Worm (Caenorhabditis elegans): ENCODE measurements around the gene hsp-1.

Gene hsp-1

ce11 chrIV:17262385-17262784 lies 16.4 kb upstream of the hsp-1 start, which contains the start of gene ZK550.6:
TSS of gene ZK550.6 (minus strand) at chrIV:17262485.
- TF ChIP-seq F13C5.2 (tag; optimal IDR thresholded peaks at IDR 0.05) = no peak
- no peak for TF ChIP-seq scrt-1 (GFP tag; IDR thresholded peaks at IDR 0.05)
- TF ChIP-seq flt-1 (GFP tag; IDR thresholded peaks at IDR 0.05) = no peak
- TF ChIP-seq tbx-37 (GFP tag; conservative IDR thresholded peaks at IDR 0.05) = no peak
- TF ChIP-seq hmg-4 (GFP tag; optimal IDR thresholded peaks at IDR 0.05) = no peak
- TF ChIP-seq ets-7 (tag; optimal IDR thresholded peaks at IDR 0.05) = no peak
- TF ChIP-seq tra-4 (tag; optimal IDR thresholded peaks at IDR 0.05) = no peak
- no peak for TF ChIP-seq pes-1 (GFP tag; IDR thresholded peaks at IDR 0.05)
- TF ChIP-seq ceh-13 (GFP tag; optimal IDR thresholded peaks at IDR 0.05) = no peak

ce11 chrIV:17263714-17264113 lies 15.0 kb upstream of the hsp-1 start:
- TF ChIP-seq tbx-37 (GFP tag; conservative IDR thresholded peaks at IDR 0.05) (no peak), F13C5.2 (tag; optimal IDR thresholded peaks at IDR 0.05) (no peak), B0310.2 (tag; optimal IDR thresholded peaks at IDR 0.05) (no peak), hmbx-1 (tag; optimal IDR thresholded peaks at IDR 0.05) (no peak), pes-1 (GFP tag; IDR thresholded peaks at IDR 0.05) (no peak), flt-1 (GFP tag; IDR thresholded peaks at IDR 0.05) (no peak), hnd-1 (tag; optimal IDR thresholded peaks at IDR 0.05) (no peak), tbx-11 (GFP tag; IDR thresholded peaks at IDR 0.05) (no peak), scrt-1 (GFP tag; IDR thresholded peaks at IDR 0.05) (no peak), hmg-4 (GFP tag; optimal IDR thresholded peaks at IDR 0.05) (no peak), sea-1 (GFP tag; conservative IDR thresholded peaks at IDR 0.05) (no peak), ama-1 (optimal IDR thresholded peaks at IDR 0.05) (no peak)

ce11 chrIV:17264714-17265113 lies 14.0 kb upstream of the hsp-1 start, which contains the start of gene F26D10.13:
TSS of gene F26D10.13 (minus strand) at chrIV:17264814.
- TF ChIP-seq pes-1 (GFP tag; IDR thresholded peaks at IDR 0.05) (no peak), hnd-1 (tag; optimal IDR thresholded peaks at IDR 0.05) (no peak), sea-1 (GFP tag; conservative IDR thresholded peaks at IDR 0.05) (no peak), tra-4 (tag; optimal IDR thresholded peaks at IDR 0.05) (no peak)

- no peak for TF ChIP-seq pes-1 (GFP tag; IDR thresholded peaks at IDR 0.05)
- no peak for TF ChIP-seq tbx-11 (GFP tag; IDR thresholded peaks at IDR 0.05)
- no peak for TF ChIP-seq ets-7 (tag; optimal IDR thresholded peaks at IDR 0.05)
- TF ChIP-seq tra-4 (tag; optimal IDR thresholded peaks at IDR 0.05) = no peak
- no peak for TF ChIP-seq hnd-1 (tag; optimal IDR thresholded peaks at IDR 0.05)
- TF ChIP-seq tbx-37 (GFP tag; conservative IDR thresholded peaks at IDR 0.05) = no peak
- TF ChIP-seq ama-1 (optimal IDR thresholded peaks at IDR 0.05) = no peak
- no peak for TF ChIP-seq scrt-1 (GFP tag; IDR thresholded peaks at IDR 0.05)
- no peak for TF ChIP-seq ceh-36 (tag; optimal IDR thresholded peaks at IDR 0.05)
Measured at ce11 chrIV:17265279-17265678, 13.5 kb upstream of the hsp-1 start, which contains the start of gene str-187. TSS of gene str-187 (plus strand) at chrIV:17265579.

- TF ChIP-seq sea-1 (GFP tag; conservative IDR thresholded peaks at IDR 0.05) = no peak
- TF ChIP-seq pes-1 (GFP tag; IDR thresholded peaks at IDR 0.05) = no peak
- TF ChIP-seq F13C5.2 (tag; optimal IDR thresholded peaks at IDR 0.05) = no peak
- no peak for TF ChIP-seq B0310.2 (tag; optimal IDR thresholded peaks at IDR 0.05)
- no peak for TF ChIP-seq tbx-11 (GFP tag; IDR thresholded peaks at IDR 0.05)
- no peak for TF ChIP-seq hmg-4 (GFP tag; optimal IDR thresholded peaks at IDR 0.05)
- TF ChIP-seq tbx-37 (GFP tag; conservative IDR thresholded peaks at IDR 0.05) = no peak
- TF ChIP-seq aly-1 (tag; optimal IDR thresholded peaks at IDR 0.05) = no peak
- TF ChIP-seq ets-7 (tag; optimal IDR thresholded peaks at IDR 0.05) = no peak
- TF ChIP-seq ceh-13 (GFP tag; optimal IDR thresholded peaks at IDR 0.05) = no peak
- TF ChIP-seq flt-1 (GFP tag; IDR thresholded peaks at IDR 0.05) = no peak
- TF ChIP-seq hmbx-1 (tag; optimal IDR thresholded peaks at IDR 0.05) = no peak
- TF ChIP-seq ama-1 (optimal IDR thresholded peaks at IDR 0.05) = no peak
- TF ChIP-seq ceh-36 (tag; optimal IDR thresholded peaks at IDR 0.05) = no peak
- TF ChIP-seq scrt-1 (GFP tag; IDR thresholded peaks at IDR 0.05) = no peak
Measured at ce11 chrIV:17265716-17266115, 13.0 kb upstream of the hsp-1 start.

ce11 chrIV:17267304-17267891 lies 11.4 kb upstream of the hsp-1 start:
- TF ChIP-seq ceh-36 (tag; optimal IDR thresholded peaks at IDR 0.05) (peak; percentile 49), sea-1 (GFP tag; conservative IDR thresholded peaks at IDR 0.05) (no peak)

- TF ChIP-seq ceh-13 (GFP tag; optimal IDR thresholded peaks at IDR 0.05) (no peak), tbx-11 (GFP tag; IDR thresholded peaks at IDR 0.05) (no peak), aly-1 (tag; optimal IDR thresholded peaks at IDR 0.05) (no peak), hmbx-1 (tag; optimal IDR thresholded peaks at IDR 0.05) (no peak), sea-1 (GFP tag; conservative IDR thresholded peaks at IDR 0.05) (no peak), F13C5.2 (tag; optimal IDR thresholded peaks at IDR 0.05) (no peak)
Measured at ce11 chrIV:17268069-17268468, 10.7 kb upstream of the hsp-1 start.

- TF ChIP-seq F13C5.2 (tag; optimal IDR thresholded peaks at IDR 0.05) = peak; percentile 12
- no peak for TF ChIP-seq tbx-11 (GFP tag; IDR thresholded peaks at IDR 0.05)
- peak; percentile 49 for TF ChIP-seq hmg-4 (GFP tag; optimal IDR thresholded peaks at IDR 0.05)
- TF ChIP-seq ama-1 (optimal IDR thresholded peaks at IDR 0.05) = no peak
Measured at ce11 chrIV:17268628-17269027, 10.1 kb upstream of the hsp-1 start.

ce11 chrIV:17269042-17269441 lies 9.7 kb upstream of the hsp-1 start, which contains the start of gene atgp-1:
TSS of gene atgp-1 (plus strand) at chrIV:17269342.
- TF ChIP-seq aly-1 (tag; optimal IDR thresholded peaks at IDR 0.05) (no peak), F13C5.2 (tag; optimal IDR thresholded peaks at IDR 0.05) (no peak), hnd-1 (tag; optimal IDR thresholded peaks at IDR 0.05) (no peak), tra-4 (tag; optimal IDR thresholded peaks at IDR 0.05) (no peak), tbx-11 (GFP tag; IDR thresholded peaks at IDR 0.05) (no peak), pes-1 (GFP tag; IDR thresholded peaks at IDR 0.05) (no peak), hmbx-1 (tag; optimal IDR thresholded peaks at IDR 0.05) (no peak), sea-1 (GFP tag; conservative IDR thresholded peaks at IDR 0.05) (no peak), ama-1 (optimal IDR thresholded peaks at IDR 0.05) (no peak), tbx-37 (GFP tag; conservative IDR thresholded peaks at IDR 0.05) (no peak), ceh-36 (tag; optimal IDR thresholded peaks at IDR 0.05) (no peak), hmg-4 (GFP tag; optimal IDR thresholded peaks at IDR 0.05) (no peak), B0310.2 (tag; optimal IDR thresholded peaks at IDR 0.05) (no peak), ceh-13 (GFP tag; optimal IDR thresholded peaks at IDR 0.05) (no peak), scrt-1 (GFP tag; IDR thresholded peaks at IDR 0.05) (no peak), ets-7 (tag; optimal IDR thresholded peaks at IDR 0.05) (no peak), flt-1 (GFP tag; IDR thresholded peaks at IDR 0.05) (no peak)

Measured in whole organism, early embryonic.